Worm (Caenorhabditis elegans) whole organism, L4 larva: ENCODE data around the gene Y73B6BL.23.

Source experiments
- ZK337.2 ChIP-seq: fragments of 200-800 bp; sonication (Bioruptor generic); IDR thresholded peaks from 2 replicates; pipeline ENCODE4 v1.3.6; 2022; ENCODE audit warnings: missing genetic modification reagents, missing genetic modification characterization, missing compliant biosample characterization
- ZK546.5 ChIP-seq, 2 experiments: sonication (generic microtip); optimal IDR thresholded peaks; 2 replicates each; lab custom pipeline; 2017; ENCODE audit warnings: missing biosample characterization in 2 of 2, missing genetic modification characterization in 2 of 2
- aha-1 ChIP-seq: fragments of 150-350 bp; peaks from one replicate; lab custom pipeline; 2014; ENCODE audit warnings: missing biosample characterization, missing genetic modification characterization
- ama-1 ChIP-seq: fragments of 150-350 bp; optimal IDR thresholded peaks from 2 replicates; lab custom pipeline; 2014; ENCODE audit warnings: inconsistent platforms, mixed read lengths
- ceh-32 ChIP-seq: sonication (generic microtip); optimal IDR thresholded peaks from 2 replicates; lab custom pipeline; 2016; ENCODE audit warnings: mild to moderate bottlenecking, missing genetic modification characterization, missing compliant biosample characterization; ENCODE audit not compliant: poor library complexity
- cey-2 ChIP-seq: sonication (generic microtip); optimal IDR thresholded peaks from 3 replicates; lab custom pipeline; 2017; ENCODE audit warnings: missing genetic modification characterization, mild to moderate bottlenecking, missing compliant biosample characterization, antibody characterized with exemption, borderline replicate concordance; ENCODE audit not compliant: insufficient read depth
- daf-16 ChIP-seq, 3 experiments: sonication (generic microtip); optimal IDR thresholded peaks; 2 replicates each; lab custom pipeline; 2016 to 2017; ENCODE audit warnings: missing genetic modification characterization in 3 of 3, missing genetic modification reagents in 3 of 3, mild to moderate bottlenecking in 2 of 3, missing compliant biosample characterization in 2 of 3, missing biosample characterization in 1 of 3, moderate library complexity in 1 of 3
- daf-19 ChIP-seq: fragments of 200-800 bp; sonication (Bioruptor generic); conservative IDR thresholded peaks from 2 replicates; pipeline ENCODE4 v1.3.6; 2022; ENCODE audit warnings: missing genetic modification characterization, missing compliant biosample characterization
- dmd-6 ChIP-seq: fragments of 200-800 bp; sonication (Bioruptor generic); IDR thresholded peaks from 2 replicates; pipeline ENCODE4 v1.3.6; 2022; ENCODE audit warnings: missing genetic modification reagents, missing genetic modification characterization, missing compliant biosample characterization
- dmd-9 ChIP-seq: fragments of 200-800 bp; sonication (Bioruptor generic); IDR thresholded peaks from 2 replicates; pipeline ENCODE4 v1.3.6; 2022; ENCODE audit warnings: missing genetic modification reagents, missing genetic modification characterization, missing compliant biosample characterization
- dpl-1 ChIP-seq: fragments of 150-350 bp; optimal IDR thresholded peaks from 2 replicates; lab custom pipeline; 2014; ENCODE audit warnings: missing biosample characterization, missing genetic modification reagents, missing genetic modification characterization
- dve-1 ChIP-seq: sonication (generic microtip); optimal IDR thresholded peaks from 2 replicates; lab custom pipeline; 2017; ENCODE audit warnings: antibody characterized with exemption, mild to moderate bottlenecking, missing genetic modification characterization, missing compliant biosample characterization; ENCODE audit not compliant: insufficient read depth
- hlh-11 ChIP-seq: fragments of 200-800 bp; sonication (Bioruptor generic); optimal IDR thresholded peaks from 2 replicates; lab custom pipeline; 2018; ENCODE audit warnings: mild to moderate bottlenecking, missing genetic modification characterization, missing compliant biosample characterization
- hlh-30 ChIP-seq: sonication (generic microtip); optimal IDR thresholded peaks from 2 replicates; lab custom pipeline; 2017; ENCODE audit warnings: antibody characterized with exemption, mild to moderate bottlenecking, missing genetic modification characterization, missing compliant biosample characterization; ENCODE audit not compliant: insufficient read depth
- hmg-1.1 ChIP-seq: fragments of 200-800 bp; sonication (Bioruptor generic); IDR thresholded peaks from 2 replicates; pipeline ENCODE4 v1.3.6; 2022; ENCODE audit warnings: missing genetic modification reagents, missing genetic modification characterization, missing compliant biosample characterization
- jun-1 ChIP-seq: fragments of 150-350 bp; optimal IDR thresholded peaks from 2 replicates; lab custom pipeline; 2014; ENCODE audit warnings: missing biosample characterization, missing genetic modification reagents, missing genetic modification characterization
- lim-7 ChIP-seq: fragments of 200-800 bp; sonication (Bioruptor generic); IDR thresholded peaks from 2 replicates; pipeline ENCODE4 v1.3.6; 2022; ENCODE audit warnings: missing genetic modification characterization, missing compliant biosample characterization
- lin-1 ChIP-seq: fragments of 200-800 bp; sonication (Bioruptor generic); IDR thresholded peaks from 2 replicates; pipeline ENCODE4 v1.3.6; 2022; ENCODE audit warnings: missing genetic modification reagents, missing genetic modification characterization, missing compliant biosample characterization
- lin-38 ChIP-seq: fragments of 200-800 bp; sonication (Bioruptor generic); IDR thresholded peaks from 2 replicates; pipeline ENCODE4 v1.3.6; 2022; ENCODE audit warnings: missing genetic modification reagents, missing genetic modification characterization, missing compliant biosample characterization
- lir-3 ChIP-seq: sonication (generic microtip); optimal IDR thresholded peaks from 2 replicates; lab custom pipeline; 2016; ENCODE audit warnings: mild to moderate bottlenecking, missing genetic modification characterization, missing compliant biosample characterization
- mdl-1 ChIP-seq, 2 experiments: fragments of 150-350 bp in 1 of 2; sonication (generic microtip) in 1 of 2; optimal IDR thresholded peaks; 2 replicates each; lab custom pipeline; 2014 to 2017; ENCODE audit warnings: missing biosample characterization in 2 of 2, missing genetic modification characterization in 2 of 2
- mxl-2 ChIP-seq: fragments of 200-800 bp; sonication (Bioruptor generic); conservative IDR thresholded peaks from 2 replicates; pipeline ENCODE4 v1.3.6; 2022; ENCODE audit warnings: missing genetic modification reagents, missing genetic modification characterization, missing compliant biosample characterization
- mxl-3 ChIP-seq: fragments of 200-800 bp; sonication (Bioruptor generic); optimal IDR thresholded peaks from 2 replicates; lab custom pipeline; 2018; ENCODE audit warnings: mild to moderate bottlenecking, missing genetic modification characterization, missing compliant biosample characterization
- nhr-10 ChIP-seq: fragments of 150-350 bp; optimal IDR thresholded peaks from 2 replicates; lab custom pipeline; 2014; ENCODE audit warnings: missing biosample characterization, missing genetic modification characterization
- nhr-102 ChIP-seq: sonication (generic microtip); optimal IDR thresholded peaks from 2 replicates; lab custom pipeline; 2016; ENCODE audit warnings: mild to moderate bottlenecking, missing genetic modification characterization, moderate library complexity, missing compliant biosample characterization
- nhr-237 ChIP-seq: sonication (generic microtip); optimal IDR thresholded peaks from 2 replicates; lab custom pipeline; 2017; ENCODE audit warnings: missing biosample characterization, missing genetic modification characterization
- nhr-28 ChIP-seq: fragments of 150-350 bp; optimal IDR thresholded peaks from 2 replicates; lab custom pipeline; 2014; ENCODE audit warnings: missing biosample characterization, missing genetic modification characterization
- nhr-48 ChIP-seq: sonication (generic microtip); optimal IDR thresholded peaks from 2 replicates; lab custom pipeline; 2016; ENCODE audit warnings: mild to moderate bottlenecking, missing genetic modification characterization, missing compliant biosample characterization
- nhr-77 ChIP-seq: fragments of 150-350 bp; optimal IDR thresholded peaks from 2 replicates; lab custom pipeline; 2014; ENCODE audit warnings: missing biosample characterization, missing genetic modification characterization
- php-3 ChIP-seq: fragments of 200-800 bp; sonication (Bioruptor generic); IDR thresholded peaks from 2 replicates; pipeline ENCODE4 v1.3.6; 2022; ENCODE audit warnings: missing genetic modification reagents, missing genetic modification characterization, missing compliant biosample characterization
- pqm-1 ChIP-seq: sonication (generic microtip); optimal IDR thresholded peaks from 2 replicates; lab custom pipeline; 2017; ENCODE audit warnings: missing biosample characterization, missing genetic modification characterization
- set-16 ChIP-seq: fragments of 200-800 bp; sonication (Bioruptor generic); IDR thresholded peaks from 2 replicates; pipeline ENCODE4 v1.3.6; 2022; ENCODE audit warnings: missing genetic modification reagents, missing genetic modification characterization, missing compliant biosample characterization
- skn-1 ChIP-seq: fragments of 150-350 bp; optimal IDR thresholded peaks from 2 replicates; lab custom pipeline; 2014; ENCODE audit warnings: missing biosample characterization, missing genetic modification characterization
- spr-3 ChIP-seq: fragments of 200-800 bp; sonication (Bioruptor generic); optimal IDR thresholded peaks from 2 replicates; lab custom pipeline; 2018; ENCODE audit warnings: mild to moderate bottlenecking, missing genetic modification characterization, missing compliant biosample characterization
- tra-1 ChIP-seq: fragments of 200-800 bp; sonication (Bioruptor generic); IDR thresholded peaks from 2 replicates; pipeline ENCODE4 v1.3.6; 2022; ENCODE audit warnings: missing genetic modification reagents, missing genetic modification characterization, missing compliant biosample characterization
- unc-62 ChIP-seq, 3 experiments: fragments of 150-350 bp in 1 of 3; sonication (generic microtip); optimal IDR thresholded peaks in 2 of 3; peaks in 1 of 3; 1 replicate in 1 of 3; 2 replicates in 2 of 3; lab custom pipeline; 2014 to 2017; ENCODE audit warnings: missing biosample characterization in 3 of 3, missing genetic modification characterization in 3 of 3, missing genetic modification reagents in 3 of 3, missing genotype in 1 of 3
- zfp-2 ChIP-seq: sonication (generic microtip); optimal IDR thresholded peaks from 2 replicates; lab custom pipeline; 2016; ENCODE audit warnings: mild to moderate bottlenecking, missing genetic modification characterization, missing compliant biosample characterization

Y73B6BL.23 gene

DNA sequence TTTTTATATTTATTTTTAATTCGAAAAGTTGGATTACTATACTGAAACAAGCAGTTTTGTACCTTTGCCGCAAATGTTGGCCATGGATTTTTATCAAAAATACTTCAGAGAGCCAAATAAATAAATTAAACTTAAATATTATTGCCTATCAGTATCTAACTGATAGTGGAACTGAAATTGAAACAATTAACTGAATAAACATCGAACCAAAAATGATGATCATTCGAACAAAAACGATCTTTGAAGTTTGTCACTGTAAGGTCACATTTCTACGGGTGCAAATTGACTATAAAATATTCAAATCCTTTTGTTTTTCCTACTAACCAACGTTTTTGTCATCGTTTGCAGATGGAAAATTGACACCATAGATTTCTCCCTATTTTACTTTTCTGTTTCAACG is 24.1 kb upstream of the Y73B6BL.23 start:
- TF ChIP-seq daf-16 (GFP tag; optimal IDR thresholded peaks at IDR 0.05; lab: Kevin White, UChicago): no peak
- TF ChIP-seq daf-16 (tag; optimal IDR thresholded peaks at IDR 0.05; lab: Kevin White, UChicago): peak; percentile 79
- TF ChIP-seq nhr-102: no peak
- TF ChIP-seq dve-1 (tag; lab: Kevin White, UChicago): peak; percentile 23
- TF ChIP-seq ZK337.2 (GFP tag; lab: Robert Waterston, UW): no peak
- TF ChIP-seq aha-1 (tag; lab: Kevin White, UChicago): peak; percentile 6

DNA sequence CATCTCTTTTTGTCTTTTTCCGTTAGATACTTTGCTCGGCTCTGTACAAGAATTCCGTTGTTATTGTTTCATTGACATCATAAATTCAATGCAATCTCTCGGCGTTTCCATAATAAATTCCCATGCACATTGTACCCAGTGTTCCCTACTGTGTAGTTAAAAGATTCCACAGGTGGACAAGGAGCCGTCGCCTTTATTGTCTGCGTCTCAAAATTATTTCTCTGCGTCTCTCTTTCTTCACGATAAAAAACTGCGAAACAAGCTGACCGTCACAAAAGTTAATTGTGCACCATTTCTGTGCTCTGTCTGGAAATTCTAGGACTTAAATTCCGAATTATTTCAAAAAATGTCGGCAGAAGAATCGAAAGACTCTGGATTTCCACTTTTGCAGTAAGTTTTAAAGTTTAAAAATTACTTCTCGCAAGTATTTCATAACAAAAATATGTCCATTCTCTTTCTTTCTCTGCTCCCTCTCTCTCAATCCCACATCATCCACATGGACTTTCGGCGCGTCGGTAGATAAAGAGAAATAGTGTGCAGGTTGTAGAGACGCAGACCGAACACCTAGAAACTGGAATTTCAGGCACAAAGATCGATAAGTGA is 23.2 kb upstream of the Y73B6BL.23 start:
- 0 out of 2 replicates have a peak, but pooled peaks have one; percentile 12 for TF ChIP-seq hmg-1.1 (GFP tag; lab: Robert Waterston, UW)
- TF ChIP-seq lin-38 (GFP tag; lab: Robert Waterston, UW): peak; percentile 27; the same call in 1 of the 2 replicates
- TF ChIP-seq mxl-3 (GFP tag; lab: Kevin White, UChicago): no peak
- no peak for TF ChIP-seq ceh-32
- TF ChIP-seq tra-1: no peak
- TF ChIP-seq dmd-6: peak; percentile 58
- no peak for TF ChIP-seq cey-2 (tag; lab: Kevin White, UChicago)
- no peak for TF ChIP-seq dmd-9
- peak; percentile 14 for TF ChIP-seq dpl-1 (GFP tag; lab: Kevin White, UChicago)
- TF ChIP-seq nhr-48 (tag; lab: Kevin White, UChicago): peak; percentile 58
- no peak for TF ChIP-seq nhr-10 (tag; lab: Kevin White, UChicago)
- no peak for TF ChIP-seq jun-1 (tag; lab: Kevin White, UChicago)
- peak; percentile 32 for TF ChIP-seq nhr-77 (tag; lab: Kevin White, UChicago)
- TF ChIP-seq spr-3 (GFP tag; lab: Kevin White, UChicago): no peak
- peak; percentile 3 for TF ChIP-seq hlh-30 (tag; lab: Kevin White, UChicago)
- TF ChIP-seq pqm-1 (tag; lab: Kevin White, UChicago): no peak
- TF ChIP-seq nhr-28 (tag; lab: Kevin White, UChicago): peak; percentile 48
- no peak for TF ChIP-seq ZK546.5 (tag; optimal IDR thresholded peaks at IDR 0.05; lab: Kevin White, UChicago)
- TF ChIP-seq skn-1 (tag; lab: Kevin White, UChicago): no peak
- TF ChIP-seq daf-16 (GFP tag; optimal IDR thresholded peaks at IDR 0.05; lab: Kevin White, UChicago): no peak
- TF ChIP-seq daf-16 (tag; optimal IDR thresholded peaks at IDR 0.05; lab: Kevin White, UChicago): peak; percentile 53
- TF ChIP-seq mdl-1 (tag; optimal IDR thresholded peaks at IDR 0.05; lab: Kevin White, UChicago): peak; percentile 8 to 22
- peak; percentile 65; the same call in 1 of the 2 replicates for TF ChIP-seq php-3 (GFP tag; lab: Robert Waterston, UW)
- peak; percentile 19 for TF ChIP-seq aha-1 (tag; lab: Kevin White, UChicago)
- TF ChIP-seq dve-1 (tag; lab: Kevin White, UChicago): peak; percentile 69
- peak; percentile 27 for TF ChIP-seq nhr-102
- 0 out of 2 replicates have a peak, but pooled peaks have one; percentile 22 for TF ChIP-seq daf-19 (GFP tag; lab: Robert Waterston, UW)
- peak in 1 of 2 experiments; percentile 40 for TF ChIP-seq unc-62 (GFP tag; optimal IDR thresholded peaks at IDR 0.05 in 1 of 2; lab: Kevin White, UChicago)
- no peak for TF ChIP-seq unc-62 (tag; optimal IDR thresholded peaks at IDR 0.05; lab: Kevin White, UChicago)
- no peak for TF ChIP-seq zfp-2 (tag; lab: Kevin White, UChicago)
- TF ChIP-seq hlh-11 (tag; lab: Kevin White, UChicago): peak; percentile 83

DNA sequence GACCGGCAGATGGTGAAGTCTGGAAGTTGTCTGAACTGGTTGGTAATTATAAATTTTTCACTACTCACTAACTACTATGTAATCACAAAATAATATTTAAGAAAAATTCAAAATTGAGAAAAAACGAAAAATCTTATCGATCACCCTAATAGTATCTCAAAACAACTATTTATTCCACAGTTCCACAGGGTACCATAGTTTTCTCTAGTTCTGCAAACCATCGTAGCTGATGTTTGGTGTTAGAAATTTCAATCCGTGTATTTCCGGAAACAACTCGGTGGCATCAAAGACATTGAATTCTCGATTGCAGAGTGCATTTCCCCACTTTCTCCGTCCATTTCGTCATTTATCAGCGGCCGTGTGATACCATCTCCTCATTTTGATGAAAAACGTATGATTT is 22.7 kb upstream of the Y73B6BL.23 start, which contains the start of gene Y73B6BL.31:
Y73B6BL.31 (plus strand) TSS at position 301 of the 400 bp plus-strand sequence.
- TF ChIP-seq lin-1 (GFP tag; lab: Robert Waterston, UW) (no peak), skn-1 (tag; lab: Kevin White, UChicago) (no peak), dve-1 (tag; lab: Kevin White, UChicago) (no peak), nhr-237 (tag; lab: Kevin White, UChicago) (no peak), set-16 (GFP tag; lab: Robert Waterston, UW) (no peak), mxl-2 (GFP tag; lab: Robert Waterston, UW) (no peak), hlh-11 (tag; lab: Kevin White, UChicago) (no peak), mxl-3 (GFP tag; lab: Kevin White, UChicago) (no peak), lin-38 (GFP tag; lab: Robert Waterston, UW) (no peak), lir-3 (no peak), ama-1 (lab: Kevin White, UChicago) (no peak), lim-7 (GFP tag; lab: Robert Waterston, UW) (no peak)
